Worm (Caenorhabditis elegans) whole organism, early embryonic: Measurements from ENCODE around the gene flap-1.

ENCODE experiments used
- aly-1 ChIP-seq: sonication (generic microtip); optimal IDR thresholded peaks from 2 replicates; lab custom pipeline; 2016; ENCODE audit warnings: missing genetic modification characterization, missing compliant biosample characterization
- ama-1 ChIP-seq: fragments of 150-350 bp; optimal IDR thresholded peaks from 2 replicates; lab custom pipeline; 2014
- ceh-13 ChIP-seq: fragments of 200-800 bp; sonication (Bioruptor generic); optimal IDR thresholded peaks from 2 replicates; lab custom pipeline; 2018; ENCODE audit warnings: mild to moderate bottlenecking, missing genetic modification characterization, missing compliant biosample characterization

DNA sequence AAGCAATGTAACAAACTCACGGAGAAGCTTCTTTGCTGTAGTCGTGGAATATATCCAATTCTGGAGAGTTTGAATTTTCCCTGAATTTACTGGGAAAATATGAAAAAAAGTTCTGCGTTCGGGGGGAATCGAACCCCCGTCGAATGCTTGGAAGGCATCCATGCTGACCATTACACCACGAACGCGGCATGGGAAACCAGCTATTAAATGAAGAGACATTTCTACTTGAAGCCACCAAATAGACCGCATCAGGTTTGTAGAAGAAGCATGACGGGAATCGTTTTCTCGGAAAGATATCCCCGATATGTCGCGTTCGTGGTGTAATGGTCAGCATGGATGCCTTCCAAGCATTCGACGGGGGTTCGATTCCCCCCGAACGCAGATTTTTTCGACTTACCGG lies 40.1 kb downstream of the flap-1 start:
- TF ChIP-seq ama-1 (lab: Kevin White, UChicago) (no peak), aly-1 (no peak), ceh-13 (GFP tag; lab: Kevin White, UChicago) (no peak)
